Fruit fly (Drosophila melanogaster) whole organism, wandering third instar larva: ENCODE results near the gene CDK2AP1.
A peak's percentile ranks its signal among the peaks of the same experiment; 100 is the strongest.

Experiments used
- Abd-B ChIP-seq: fragments of >200 bp; optimal IDR thresholded peaks from 2 replicates; lab custom pipeline; 2017; ENCODE audit warnings: missing biosample characterization, missing genetic modification characterization
- CG32264 ChIP-seq: fragments of 200-800 bp; sonication (Bioruptor generic); optimal IDR thresholded peaks from 2 replicates; lab custom pipeline; 2016; ENCODE audit warnings: missing biosample characterization, missing genetic modification characterization
- CG9705 ChIP-seq: fragments of 200-800 bp; sonication (Bioruptor generic); optimal IDR thresholded peaks from 2 replicates; lab custom pipeline; 2018; ENCODE audit warnings: missing biosample characterization, mild to moderate bottlenecking, missing genetic modification characterization
- CrebA ChIP-seq: fragments of 200-800 bp; sonication (Bioruptor generic); optimal IDR thresholded peaks from 2 replicates; lab custom pipeline; 2016; ENCODE audit warnings: missing biosample characterization, mild to moderate bottlenecking, missing genetic modification characterization, borderline replicate concordance
- Dfd ChIP-seq: fragments of >200 bp; optimal IDR thresholded peaks from 2 replicates; lab custom pipeline; 2017; ENCODE audit warnings: missing biosample characterization, missing genetic modification characterization
- Dif ChIP-seq: fragments of 200-275, 200-300 bp; sonication (Bioruptor generic); optimal IDR thresholded peaks from 2 replicates; lab custom pipeline; 2018; ENCODE audit warnings: missing biosample characterization, missing genetic modification characterization; ENCODE audit not compliant: partially characterized antibody
- GATAd ChIP-seq: sonication (Bioruptor generic); optimal IDR thresholded peaks from 2 replicates; lab custom pipeline; 2016; ENCODE audit warnings: missing biosample characterization, missing genetic modification characterization
- HLH106 ChIP-seq: fragments of 200-800 bp; optimal IDR thresholded peaks from 3 replicates; lab custom pipeline; 2019; ENCODE audit warnings: missing biosample characterization, mild to moderate bottlenecking, missing genetic modification characterization, moderate library complexity
- Hnf4 ChIP-seq: fragments of 200-800 bp; sonication (Bioruptor generic); optimal IDR thresholded peaks from 2 replicates; lab custom pipeline; 2016; ENCODE audit warnings: missing biosample characterization, mild to moderate bottlenecking, missing genetic modification characterization
- Hr78 ChIP-seq: fragments of >200 bp; optimal IDR thresholded peaks from 2 replicates; lab custom pipeline; 2017; ENCODE audit warnings: missing biosample characterization, missing genetic modification characterization
- Hr83 ChIP-seq: fragments of 200-300 bp; sonication (Bioruptor generic); optimal IDR thresholded peaks from 2 replicates; lab custom pipeline; 2016; ENCODE audit warnings: missing biosample characterization, mild to moderate bottlenecking, missing genetic modification characterization, moderate library complexity; ENCODE audit not compliant: poor library complexity, severe bottlenecking
- Jra ChIP-seq: sonication (Bioruptor generic); optimal IDR thresholded peaks from 2 replicates; lab custom pipeline; 2016; ENCODE audit warnings: missing biosample characterization, missing genetic modification characterization
- Mio ChIP-seq: sonication (Bioruptor generic); optimal IDR thresholded peaks from 2 replicates; lab custom pipeline; 2016; ENCODE audit warnings: missing biosample characterization, missing genetic modification characterization
- Myc ChIP-seq: fragments of >200 bp; optimal IDR thresholded peaks from 2 replicates; lab custom pipeline; 2017
- N ChIP-seq: fragments of >200 bp; optimal IDR thresholded peaks from 2 replicates; lab custom pipeline; 2018; ENCODE audit warnings: missing biosample characterization, missing external identifiers, missing genetic modification characterization
- Rel ChIP-seq, 2 experiments: fragments of 200-800 bp; sonication (Bioruptor generic) in 1 of 2; optimal IDR thresholded peaks; 2 replicates in 1 of 2; 3 replicates in 1 of 2; lab custom pipeline; 2016 to 2019; ENCODE audit warnings: mild to moderate bottlenecking in 2 of 2, missing biosample characterization in 2 of 2, missing genetic modification characterization in 2 of 2, moderate library complexity in 1 of 2
- Sp1 ChIP-seq: fragments of 200-800 bp; sonication (Bioruptor generic); optimal IDR thresholded peaks from 3 replicates; lab custom pipeline; 2019; ENCODE audit warnings: missing biosample characterization, mild to moderate bottlenecking, missing genetic modification characterization, moderate library complexity
- br ChIP-seq: fragments of 200-800 bp; sonication (Bioruptor generic); optimal IDR thresholded peaks from 2 replicates; lab custom pipeline; 2016; ENCODE audit warnings: missing biosample characterization, missing genetic modification characterization
- dl ChIP-seq, 2 experiments: fragments of 175-275, 200-275 bp in 1 of 2; fragments of 200-275 bp in 1 of 2; sonication (Bioruptor generic); optimal IDR thresholded peaks; lab custom pipeline; 2018; ENCODE audit warnings: mild to moderate bottlenecking in 2 of 2, missing biosample characterization in 2 of 2, missing genetic modification characterization in 2 of 2, moderate library complexity in 2 of 2; ENCODE audit not compliant: partially characterized antibody in 2 of 2, insufficient read depth in 1 of 2
- dmrt93B ChIP-seq: fragments of 200-800 bp; sonication (Bioruptor generic); optimal IDR thresholded peaks from 2 replicates; lab custom pipeline; 2018; ENCODE audit warnings: missing biosample characterization, mild to moderate bottlenecking, missing genetic modification characterization
- dsf ChIP-seq: sonication (Bioruptor generic); optimal IDR thresholded peaks from 2 replicates; lab custom pipeline; 2016; ENCODE audit warnings: missing biosample characterization, missing genetic modification characterization, borderline replicate concordance
- ey ChIP-seq: fragments of 200-800 bp; sonication (Bioruptor generic); optimal IDR thresholded peaks from 2 replicates; lab custom pipeline; 2016; ENCODE audit warnings: missing biosample characterization, missing genetic modification characterization
- foxo ChIP-seq, 2 experiments: fragments of 200-800 bp; sonication (Bioruptor generic); optimal IDR thresholded peaks; 2 replicates in 1 of 2; 3 replicates in 1 of 2; lab custom pipeline; 2016 to 2017; ENCODE audit warnings: missing biosample characterization in 2 of 2, missing genetic modification characterization in 2 of 2
- fru ChIP-seq: fragments of 200-800 bp; sonication (Bioruptor generic); optimal IDR thresholded peaks from 3 replicates; lab custom pipeline; 2016; ENCODE audit warnings: missing biosample characterization, mild to moderate bottlenecking, missing genetic modification characterization
- h ChIP-seq: fragments of 200-800 bp; sonication (Bioruptor generic); optimal IDR thresholded peaks from 3 replicates; lab custom pipeline; 2016; ENCODE audit warnings: missing biosample characterization, mild to moderate bottlenecking, missing genetic modification characterization
- jim ChIP-seq: fragments of 175-275, 200-325 bp; sonication (Bioruptor generic); optimal IDR thresholded peaks from 2 replicates; lab custom pipeline; 2016; ENCODE audit warnings: missing biosample characterization, mild to moderate bottlenecking, missing genetic modification characterization
- lola ChIP-seq: fragments of >200 bp; optimal IDR thresholded peaks from 2 replicates; lab custom pipeline; 2017; ENCODE audit warnings: missing biosample characterization, missing genetic modification characterization
- pan ChIP-seq: fragments of >200 bp; optimal IDR thresholded peaks from 2 replicates; lab custom pipeline; 2017
- psq ChIP-seq: fragments of 200-800 bp; sonication (Bioruptor generic); optimal IDR thresholded peaks from 3 replicates; lab custom pipeline; 2017; ENCODE audit warnings: missing biosample characterization, mild to moderate bottlenecking, missing genetic modification characterization, moderate library complexity
- rgr ChIP-seq: fragments of 200-800 bp; sonication (Bioruptor generic); optimal IDR thresholded peaks from 3 replicates; lab custom pipeline; 2016; ENCODE audit warnings: missing biosample characterization, mild to moderate bottlenecking, missing genetic modification characterization
- sage ChIP-seq: fragments of 200-800 bp; sonication (Bioruptor generic); optimal IDR thresholded peaks from 2 replicates; lab custom pipeline; 2016; ENCODE audit warnings: missing biosample characterization, mild to moderate bottlenecking, missing genetic modification characterization
- sv ChIP-seq: fragments of 200-800 bp; sonication (Bioruptor generic); optimal IDR thresholded peaks from 3 replicates; lab custom pipeline; 2016; ENCODE audit warnings: missing biosample characterization, missing genetic modification characterization
- tai ChIP-seq: sonication (Bioruptor generic); optimal IDR thresholded peaks from 2 replicates; lab custom pipeline; 2016; ENCODE audit warnings: missing biosample characterization, missing genetic modification characterization
- usp ChIP-seq: fragments of >200 bp; optimal IDR thresholded peaks from 2 replicates; lab custom pipeline; 2017; ENCODE audit warnings: missing biosample characterization, missing genetic modification characterization
- woc ChIP-seq: sonication (Bioruptor generic); optimal IDR thresholded peaks from 2 replicates; lab custom pipeline; 2016; ENCODE audit warnings: missing biosample characterization, mild to moderate bottlenecking, missing genetic modification characterization

Gene CDK2AP1

dm6 chrX:11137566-11138186 lies at the start of gene CDK2AP1:
TSS of gene CDK2AP1 (plus strand) at chrX:11137859.
- no peak for TF ChIP-seq Dif (GFP tag; lab: Kevin White, UChicago)
- no peak for TF ChIP-seq Hr83 (GFP tag; lab: Kevin White, UChicago)
- TF ChIP-seq woc (GFP tag; lab: Kevin White, UChicago), result peak; percentile 53
- no peak for TF ChIP-seq fru
- no peak for TF ChIP-seq CG9705 (GFP tag; lab: Kevin White, UChicago)
- TF ChIP-seq h (GFP tag; lab: Kevin White, UChicago), result peak; percentile 5
- no peak for TF ChIP-seq dsf
- TF ChIP-seq br (GFP tag; lab: Kevin White, UChicago), result no peak
- TF ChIP-seq HLH106, result peak; percentile 25
- no peak for TF ChIP-seq ey (GFP tag; lab: Kevin White, UChicago)
- no peak for TF ChIP-seq dl (GFP tag; optimal IDR thresholded peaks at IDR 0.05; lab: Kevin White, UChicago; ENCODE audit: insufficient read depth in 1 of 2, partially characterized antibody in 2 of 2)
- no peak for TF ChIP-seq Mio (GFP tag; lab: Kevin White, UChicago)
- no peak for TF ChIP-seq sage (GFP tag; lab: Kevin White, UChicago)
- no peak for TF ChIP-seq CG32264 (GFP tag; lab: Kevin White, UChicago)
- no peak for TF ChIP-seq tai (GFP tag; lab: Kevin White, UChicago)
- TF ChIP-seq Dfd (GFP tag; lab: Kevin White, UChicago), result no peak
- no peak for TF ChIP-seq usp (GFP tag; lab: Kevin White, UChicago)
- TF ChIP-seq GATAd (GFP tag; lab: Kevin White, UChicago), result no peak
- no peak for TF ChIP-seq Myc (lab: Kevin White, UChicago)
- no peak for TF ChIP-seq foxo (GFP tag; optimal IDR thresholded peaks at IDR 0.05; lab: Kevin White, UChicago)
- no peak for TF ChIP-seq CrebA (GFP tag; lab: Kevin White, UChicago)
- TF ChIP-seq Jra (GFP tag; lab: Kevin White, UChicago), result no peak
- TF ChIP-seq Rel (GFP tag; optimal IDR thresholded peaks at IDR 0.05; lab: Kevin White, UChicago), result no peak
- TF ChIP-seq Rel (tag; optimal IDR thresholded peaks at IDR 0.05; lab: Kevin White, UChicago), result peak; percentile 15
- TF ChIP-seq sv (GFP tag; lab: Kevin White, UChicago), result no peak
- TF ChIP-seq Hr78, result peak; percentile 75
- TF ChIP-seq dmrt93B, result no peak
- no peak for TF ChIP-seq lola (GFP tag; lab: Kevin White, UChicago)
- TF ChIP-seq psq (GFP tag; lab: Kevin White, UChicago), result no peak
- no peak for TF ChIP-seq jim
- no peak for TF ChIP-seq Hnf4 (GFP tag; lab: Kevin White, UChicago)
- TF ChIP-seq N (GFP tag; lab: Kevin White, UChicago), result peak; percentile 82

dm6 chrX:11088778-11089340 lies 48.8 kb upstream of the CDK2AP1 start, which contains the start of gene Vago:
TSS of gene Vago (plus strand) at chrX:11089290.
- TF ChIP-seq pan (no peak), dl (GFP tag; optimal IDR thresholded peaks at IDR 0.05; lab: Kevin White, UChicago; ENCODE audit: insufficient read depth in 1 of 2, partially characterized antibody in 2 of 2) (no peak), foxo (GFP tag; optimal IDR thresholded peaks at IDR 0.05; lab: Kevin White, UChicago) (no peak), ey (GFP tag; lab: Kevin White, UChicago) (peak; percentile 23), HLH106 (peak; percentile 55), Dif (GFP tag; lab: Kevin White, UChicago) (no peak), CG9705 (GFP tag; lab: Kevin White, UChicago) (no peak), br (GFP tag; lab: Kevin White, UChicago) (peak; percentile 22), Hr83 (GFP tag; lab: Kevin White, UChicago) (no peak), fru (peak; percentile 42), sage (GFP tag; lab: Kevin White, UChicago) (no peak), Hnf4 (GFP tag; lab: Kevin White, UChicago) (no peak), Sp1 (GFP tag; lab: Kevin White, UChicago) (peak; percentile 34), Rel (GFP tag; optimal IDR thresholded peaks at IDR 0.05; lab: Kevin White, UChicago) (no peak), Rel (tag; optimal IDR thresholded peaks at IDR 0.05; lab: Kevin White, UChicago) (peak; percentile 50), woc (GFP tag; lab: Kevin White, UChicago) (peak; percentile 3)

- no peak for TF ChIP-seq br (GFP tag; lab: Kevin White, UChicago)
- no peak for TF ChIP-seq Abd-B (GFP tag; lab: Kevin White, UChicago)
- TF ChIP-seq woc (GFP tag; lab: Kevin White, UChicago), result no peak
- TF ChIP-seq dmrt93B, result no peak
- no peak for TF ChIP-seq foxo (GFP tag; optimal IDR thresholded peaks at IDR 0.05; lab: Kevin White, UChicago)
- TF ChIP-seq rgr (GFP tag; lab: Kevin White, UChicago), result no peak
These were observed 47.5 kb upstream of the CDK2AP1 start, which contains the start of gene CG2076 for dm6 chrX:11090161-11090560. TSS of gene CG2076 (plus strand) at chrX:11090210.
